Fruit fly (Drosophila melanogaster) whole organism, embryonic: ENCODE measurements around the gene CG15412.

Source experiments
- BtbVII ChIP-seq: fragments of 200-800 bp; sonication (Bioruptor generic); optimal IDR thresholded peaks from 3 replicates; lab custom pipeline; 2017; ENCODE audit warnings: missing biosample characterization, mild to moderate bottlenecking, missing genetic modification characterization
- CG10274 ChIP-seq: fragments of 200-800 bp; sonication (Bioruptor generic); optimal IDR thresholded peaks from 3 replicates; lab custom pipeline; 2017; ENCODE audit warnings: missing biosample characterization, mild to moderate bottlenecking, missing genetic modification characterization
- CG11093 ChIP-seq: fragments of 200-800 bp; sonication (Bioruptor generic); IDR thresholded peaks from 3 replicates; pipeline ENCODE4 v1.3.6; 2022; ENCODE audit warnings: missing biosample characterization, missing genetic modification characterization
- CG12236 ChIP-seq: fragments of 200-800 bp; sonication (Bioruptor generic); optimal IDR thresholded peaks from 2 replicates; lab custom pipeline; 2016; ENCODE audit warnings: missing biosample characterization, missing genetic modification characterization
- CG12942 ChIP-seq: fragments of 200-800 bp; sonication (Bioruptor generic); optimal IDR thresholded peaks from 3 replicates; lab custom pipeline; 2016; ENCODE audit warnings: missing biosample characterization, missing genetic modification characterization
- CG13123 ChIP-seq: fragments of 200-800 bp; sonication (Bioruptor generic); optimal IDR thresholded peaks from 2 replicates; lab custom pipeline; 2016; ENCODE audit warnings: missing biosample characterization, missing genetic modification characterization
- CG14965 ChIP-seq: fragments of 200-800 bp; sonication (Bioruptor generic); optimal IDR thresholded peaks from 2 replicates; lab custom pipeline; 2016; ENCODE audit warnings: missing biosample characterization, missing genetic modification characterization, borderline replicate concordance
- CG1529 ChIP-seq: fragments of 200-800 bp; sonication (Bioruptor generic); optimal IDR thresholded peaks from 3 replicates; lab custom pipeline; 2018; ENCODE audit warnings: missing biosample characterization, missing genetic modification characterization
- CG15514 ChIP-seq: fragments of 200-800 bp; sonication (Bioruptor generic); optimal IDR thresholded peaks from 3 replicates; lab custom pipeline; 2017; ENCODE audit warnings: missing biosample characterization, missing genetic modification characterization, mild to moderate bottlenecking, moderate library complexity, missing genetic modification reagents
- CG17568 ChIP-seq: fragments of 200-800 bp; sonication (Bioruptor generic); optimal IDR thresholded peaks from 2 replicates; lab custom pipeline; 2018; ENCODE audit warnings: missing biosample characterization, mild to moderate bottlenecking, missing genetic modification characterization, moderate library complexity
- CG18599 ChIP-seq: fragments of 200-800 bp; sonication (Bioruptor generic); optimal IDR thresholded peaks from 3 replicates; lab custom pipeline; 2017; ENCODE audit warnings: missing biosample characterization, missing genetic modification characterization, mild to moderate bottlenecking, moderate library complexity, missing genetic modification reagents
- CG2116 ChIP-seq: fragments of 200-800 bp; sonication (Bioruptor generic); optimal IDR thresholded peaks from 3 replicates; lab custom pipeline; 2018; ENCODE audit warnings: missing biosample characterization, mild to moderate bottlenecking, missing genetic modification characterization
- CG2129 ChIP-seq: fragments of 200-800 bp; sonication (Bioruptor generic); IDR thresholded peaks from 2 replicates; pipeline ENCODE4 v1.3.6; 2022; ENCODE audit warnings: missing biosample characterization, missing genetic modification characterization; ENCODE audit not compliant: partially characterized antibody
- CG33557 ChIP-seq: fragments of 200-800 bp; sonication (Bioruptor generic); optimal IDR thresholded peaks from 2 replicates; lab custom pipeline; 2019; ENCODE audit warnings: missing biosample characterization, mild to moderate bottlenecking, missing genetic modification characterization, moderate library complexity
- CG34422 ChIP-seq: fragments of 200-800 bp; sonication (Bioruptor generic); IDR thresholded peaks from 3 replicates; pipeline ENCODE4 v1.3.6; 2022; ENCODE audit warnings: missing biosample characterization, missing genetic modification characterization
- CG5180 ChIP-seq: fragments of 200-800 bp; sonication (Bioruptor generic); optimal IDR thresholded peaks from 3 replicates; lab custom pipeline; 2017; ENCODE audit warnings: missing biosample characterization, missing genetic modification characterization, mild to moderate bottlenecking, moderate library complexity, missing genetic modification reagents
- CG6683 ChIP-seq: fragments of 200-800 bp; sonication (Bioruptor generic); optimal IDR thresholded peaks from 2 replicates; lab custom pipeline; 2017; ENCODE audit warnings: missing biosample characterization, mild to moderate bottlenecking, missing genetic modification characterization, missing genetic modification reagents
- CG7556 ChIP-seq: fragments of 200-800 bp; sonication (Bioruptor generic); optimal IDR thresholded peaks from 2 replicates; lab custom pipeline; 2017; ENCODE audit warnings: missing biosample characterization, mild to moderate bottlenecking, missing genetic modification characterization
- CG8944 ChIP-seq: fragments of 200-800 bp; sonication (Bioruptor generic); optimal IDR thresholded peaks from 3 replicates; lab custom pipeline; 2016; ENCODE audit warnings: missing biosample characterization, missing genetic modification characterization
- CoRest ChIP-seq: fragments of 200-800 bp; sonication (Bioruptor generic); optimal IDR thresholded peaks from 3 replicates; lab custom pipeline; 2018; ENCODE audit warnings: missing biosample characterization, mild to moderate bottlenecking, missing genetic modification characterization, moderate library complexity
- Dbx ChIP-seq: fragments of 200-800 bp; sonication (Bioruptor generic); IDR thresholded peaks from 3 replicates; pipeline ENCODE4 v1.3.6; 2022; ENCODE audit warnings: missing biosample characterization, missing genetic modification characterization
- Dref ChIP-seq: fragments of 200-800 bp; sonication (Bioruptor generic); IDR thresholded peaks from 2 replicates; pipeline ENCODE4 v1.3.6; 2022; ENCODE audit warnings: missing biosample characterization, missing genetic modification characterization
- E2f1 ChIP-seq: fragments of 200-800 bp; sonication (Bioruptor generic); IDR thresholded peaks from 2 replicates; pipeline ENCODE4 v1.3.6; 2022; ENCODE audit warnings: missing biosample characterization, missing genetic modification characterization
- H2.0 ChIP-seq: fragments of 200-800 bp; sonication (Bioruptor generic); IDR thresholded peaks from 2 replicates; pipeline ENCODE4 v1.3.6; 2022; ENCODE audit warnings: missing biosample characterization, missing genetic modification characterization
- HHEX ChIP-seq: fragments of 200-800 bp; sonication (Bioruptor generic); optimal IDR thresholded peaks from 3 replicates; lab custom pipeline; 2017; ENCODE audit warnings: missing biosample characterization, mild to moderate bottlenecking, missing genetic modification characterization, missing genetic modification reagents
- Hr78 ChIP-seq, 2 experiments: fragments of 200-800 bp in 1 of 2; fragments of >200 bp in 1 of 2; sonication (Bioruptor generic) in 1 of 2; optimal IDR thresholded peaks; 2 replicates each; lab custom pipeline; 2017 to 2019; ENCODE audit warnings: missing biosample characterization in 2 of 2, missing genetic modification characterization in 2 of 2, mild to moderate bottlenecking in 1 of 2, moderate library complexity in 1 of 2
- NK7.1 ChIP-seq: fragments of 200-800 bp; sonication (Bioruptor generic); optimal IDR thresholded peaks from 3 replicates; lab custom pipeline; 2016; ENCODE audit warnings: missing biosample characterization, missing genetic modification characterization
- Oli ChIP-seq: fragments of 200-800 bp; sonication (Bioruptor generic); optimal IDR thresholded peaks from 2 replicates; lab custom pipeline; 2018; ENCODE audit warnings: missing biosample characterization, mild to moderate bottlenecking, missing genetic modification characterization, moderate library complexity
- Stat92E ChIP-seq, 3 experiments: fragments of >200 bp in 2 of 3; fragments of 200-800 bp in 1 of 3; sonication (Bioruptor generic) in 1 of 3; optimal IDR thresholded peaks; 2 replicates each; lab custom pipeline; 2017 to 2019; ENCODE audit warnings: missing biosample characterization in 3 of 3, missing genetic modification characterization in 3 of 3, mild to moderate bottlenecking in 1 of 3, moderate library complexity in 1 of 3
- Vsx1 ChIP-seq: fragments of 200-800 bp; sonication (Bioruptor generic); optimal IDR thresholded peaks from 2 replicates; lab custom pipeline; 2017; ENCODE audit warnings: missing biosample characterization, mild to moderate bottlenecking, missing genetic modification characterization, missing genetic modification reagents
- aop ChIP-seq: fragments of 200-800 bp; sonication (Bioruptor generic); IDR thresholded peaks from 2 replicates; pipeline ENCODE4 v1.3.6; 2022; ENCODE audit warnings: missing biosample characterization, missing genetic modification characterization
- ap ChIP-seq: fragments of 200-800 bp; sonication (Bioruptor generic); IDR thresholded peaks from 2 replicates; pipeline ENCODE4 v1.3.6; 2022; ENCODE audit warnings: missing biosample characterization, missing genetic modification characterization
- bab2 ChIP-seq: fragments of 200-800 bp; sonication (Bioruptor generic); optimal IDR thresholded peaks from 2 replicates; lab custom pipeline; 2016; ENCODE audit warnings: missing biosample characterization, missing genetic modification characterization
- br ChIP-seq: fragments of >200 bp; optimal IDR thresholded peaks from 2 replicates; lab custom pipeline; 2017
- cad ChIP-seq: fragments of >200 bp; optimal IDR thresholded peaks from 2 replicates; lab custom pipeline; 2017; ENCODE audit warnings: missing biosample characterization, missing genetic modification characterization
- eve ChIP-seq, 2 experiments: fragments of >200 bp; optimal IDR thresholded peaks; 2 replicates each; lab custom pipeline; 2017; ENCODE audit warnings: missing biosample characterization in 2 of 2, missing genetic modification characterization in 2 of 2
- fd64A ChIP-seq: fragments of 200-800 bp; sonication (Bioruptor generic); optimal IDR thresholded peaks from 3 replicates; lab custom pipeline; 2018; ENCODE audit warnings: missing biosample characterization, mild to moderate bottlenecking, missing genetic modification characterization
- gcm2 ChIP-seq: fragments of 200-800 bp; sonication (Bioruptor generic); optimal IDR thresholded peaks from 2 replicates; lab custom pipeline; 2016; ENCODE audit warnings: missing biosample characterization, missing genetic modification characterization
- hbn ChIP-seq: fragments of 200-800 bp; sonication (Bioruptor generic); IDR thresholded peaks from 2 replicates; pipeline ENCODE4 v1.3.6; 2022; ENCODE audit warnings: missing biosample characterization, missing genetic modification characterization; ENCODE audit not compliant: partially characterized antibody
- ind ChIP-seq: fragments of 200-800 bp; sonication (Bioruptor generic); optimal IDR thresholded peaks from 3 replicates; lab custom pipeline; 2016; ENCODE audit warnings: missing biosample characterization, missing genetic modification characterization
- ken ChIP-seq: fragments of 200-800 bp; sonication (Bioruptor generic); IDR thresholded peaks from 3 replicates; pipeline ENCODE4 v1.3.6; 2022; ENCODE audit warnings: missing biosample characterization, missing genetic modification characterization
- knrl ChIP-seq: fragments of 200-800 bp; sonication (Bioruptor generic); IDR thresholded peaks from 3 replicates; pipeline ENCODE4 v1.3.6; 2022; ENCODE audit warnings: missing biosample characterization, missing genetic modification characterization; ENCODE audit not compliant: partially characterized antibody
- lab ChIP-seq: fragments of 200-800 bp; sonication (Bioruptor generic); optimal IDR thresholded peaks from 3 replicates; lab custom pipeline; 2017; ENCODE audit warnings: missing biosample characterization, missing genetic modification characterization, mild to moderate bottlenecking, moderate library complexity, missing genetic modification reagents
- lilli ChIP-seq: fragments of 200-800 bp; sonication (Bioruptor generic); optimal IDR thresholded peaks from 3 replicates; lab custom pipeline; 2016; ENCODE audit warnings: missing biosample characterization, missing genetic modification characterization
- luna ChIP-seq: fragments of 200-800 bp; sonication (Bioruptor generic); optimal IDR thresholded peaks from 2 replicates; lab custom pipeline; 2016; ENCODE audit warnings: missing biosample characterization, missing genetic modification characterization
- org-1 ChIP-seq: fragments of 200-800 bp; sonication (Bioruptor generic); optimal IDR thresholded peaks from 2 replicates; lab custom pipeline; 2017; ENCODE audit warnings: missing biosample characterization, missing genetic modification characterization
- pfk ChIP-seq: fragments of 200-800 bp; sonication (Bioruptor generic); optimal IDR thresholded peaks from 2 replicates; lab custom pipeline; 2018; ENCODE audit warnings: missing biosample characterization, mild to moderate bottlenecking, missing genetic modification characterization, moderate library complexity
- sisA ChIP-seq: fragments of 200-800 bp; sonication (Bioruptor generic); IDR thresholded peaks from 2 replicates; pipeline ENCODE4 v1.3.6; 2022; ENCODE audit warnings: missing biosample characterization, missing genetic modification characterization
- ttk ChIP-seq: fragments of 200-800 bp; sonication (Bioruptor generic); IDR thresholded peaks from 2 replicates; pipeline ENCODE4 v2.1.2; 2022; ENCODE audit warnings: missing biosample characterization, missing genetic modification characterization

CG15412 gene

dm6 chr2L:3338566-3339215 is 36.8 kb downstream of the CG15412 start (continued):
- peak; percentile 74 for TF ChIP-seq CG12942 (GFP tag; lab: Kevin White, UChicago)
- peak; percentile 73 for TF ChIP-seq org-1
- peak; percentile 91 for TF ChIP-seq sisA (GFP tag; lab: Robert Waterston, UW)
- TF ChIP-seq hbn, result no peak
- TF ChIP-seq gcm2 (GFP tag; lab: Kevin White, UChicago), result no peak
- peak; percentile 93 for TF ChIP-seq CG8944 (GFP tag; lab: Kevin White, UChicago)
- TF ChIP-seq CG14965, result peak; percentile 7
- peak; percentile 70 for TF ChIP-seq E2f1
- TF ChIP-seq CG5180, result peak; percentile 14
- no peak for TF ChIP-seq Dref (GFP tag; lab: Robert Waterston, UW)
- no peak for TF ChIP-seq BtbVII
- TF ChIP-seq CG2129, result no peak
- peak; percentile 82; the same call in 2 of the 3 replicates for TF ChIP-seq CG34422 (GFP tag; lab: Robert Waterston, UW)
- 0 out of 2 replicates have a peak, but pooled peaks have one; percentile 7 for TF ChIP-seq aop (GFP tag; lab: Robert Waterston, UW)
- TF ChIP-seq fd64A (GFP tag; lab: Kevin White, UChicago), result peak; percentile 72
- TF ChIP-seq CG11093, result peak; percentile 83
- peak; percentile 73 for TF ChIP-seq CoRest (tag; lab: Kevin White, UChicago)
- TF ChIP-seq HHEX (GFP tag; lab: Kevin White, UChicago), result peak; percentile 68
- TF ChIP-seq CG6683 (GFP tag; lab: Kevin White, UChicago), result no peak
- TF ChIP-seq lab (GFP tag; lab: Kevin White, UChicago), result peak; percentile 67
- peak; percentile 35 for TF ChIP-seq NK7.1 (GFP tag; lab: Kevin White, UChicago)
- TF ChIP-seq Vsx1 (GFP tag; lab: Kevin White, UChicago), result peak; percentile 54
- no peak for TF ChIP-seq br
- no peak for TF ChIP-seq knrl (GFP tag; lab: Robert Waterston, UW)
- TF ChIP-seq CG18599, result peak; percentile 69
- TF ChIP-seq luna (GFP tag; lab: Kevin White, UChicago), result no peak
- TF ChIP-seq CG15514 (GFP tag; lab: Kevin White, UChicago), result no peak
- TF ChIP-seq ken (GFP tag; lab: Robert Waterston, UW), result peak; percentile 94
- TF ChIP-seq CG2116 (GFP tag; lab: Kevin White, UChicago), result peak; percentile 5
- TF ChIP-seq bab2 (GFP tag; lab: Kevin White, UChicago), result peak; percentile 74
- TF ChIP-seq ttk, result peak; percentile 79
- TF ChIP-seq CG17568 (GFP tag; lab: Kevin White, UChicago), result no peak
- TF ChIP-seq CG7556 (GFP tag; lab: Kevin White, UChicago), result peak; percentile 64
- TF ChIP-seq Hr78 (GFP tag; optimal IDR thresholded peaks at IDR 0.05; lab: Kevin White, UChicago), result no peak
- no peak for TF ChIP-seq cad (GFP tag; lab: Kevin White, UChicago)
- peak in 1 of 2 experiments; percentile 90 for TF ChIP-seq eve (GFP tag; optimal IDR thresholded peaks at IDR 0.05; lab: Kevin White, UChicago)
- peak; percentile 39 for TF ChIP-seq CG33557 (GFP tag; lab: Kevin White, UChicago)
- TF ChIP-seq Dbx, result no peak
- TF ChIP-seq ind (GFP tag; lab: Kevin White, UChicago), result peak; percentile 78
- TF ChIP-seq lilli (GFP tag; lab: Kevin White, UChicago), result peak; percentile 67
- peak; percentile 65 for TF ChIP-seq H2.0 (GFP tag; lab: Robert Waterston, UW)
- TF ChIP-seq CG10274 (GFP tag; lab: Kevin White, UChicago), result no peak
- peak; percentile 74 for TF ChIP-seq Oli (tag; lab: Kevin White, UChicago)
- TF ChIP-seq pfk (GFP tag; lab: Kevin White, UChicago), result no peak
- peak in 1 of 3 experiments; percentile 50 for TF ChIP-seq Stat92E (GFP tag; optimal IDR thresholded peaks at IDR 0.05; lab: Kevin White, UChicago)
- peak; percentile 75 for TF ChIP-seq CG12236 (GFP tag; lab: Kevin White, UChicago)
- TF ChIP-seq CG1529, result peak; percentile 86
- TF ChIP-seq CG13123 (GFP tag; lab: Kevin White, UChicago), result peak; percentile 39
- TF ChIP-seq ap (GFP tag; lab: Robert Waterston, UW), result peak; percentile 54
